Fruit fly (Drosophila melanogaster) whole organism, embryonic: Measurements from ENCODE around the gene CG2611.

ENCODE experiments used
- Asciz ChIP-seq: fragments of 200-800 bp; sonication (Bioruptor generic); optimal IDR thresholded peaks from 2 replicates; lab custom pipeline; 2017; ENCODE audit warnings: missing biosample characterization, mild to moderate bottlenecking, missing genetic modification characterization, missing genetic modification reagents
- BtbVII ChIP-seq: fragments of 200-800 bp; sonication (Bioruptor generic); optimal IDR thresholded peaks from 3 replicates; lab custom pipeline; 2017; ENCODE audit warnings: missing biosample characterization, mild to moderate bottlenecking, missing genetic modification characterization
- C15 ChIP-seq: fragments of 200-800 bp; sonication (Bioruptor generic); IDR thresholded peaks from 3 replicates; pipeline ENCODE4 v1.3.6; 2022; ENCODE audit warnings: missing biosample characterization, missing genetic modification characterization
- CG10147 ChIP-seq: fragments of 200-800 bp; sonication (Bioruptor generic); optimal IDR thresholded peaks from 2 replicates; lab custom pipeline; 2019; ENCODE audit warnings: missing biosample characterization, mild to moderate bottlenecking, missing genetic modification characterization, moderate library complexity
- CG10274 ChIP-seq: fragments of 200-800 bp; sonication (Bioruptor generic); optimal IDR thresholded peaks from 3 replicates; lab custom pipeline; 2017; ENCODE audit warnings: missing biosample characterization, mild to moderate bottlenecking, missing genetic modification characterization
- CG10462 ChIP-seq: fragments of 200-800 bp; sonication (Bioruptor generic); optimal IDR thresholded peaks from 2 replicates; lab custom pipeline; 2016; ENCODE audit warnings: missing biosample characterization, missing genetic modification characterization
- CG14667 ChIP-seq: fragments of 200-800 bp; sonication (Bioruptor generic); IDR thresholded peaks from 2 replicates; pipeline ENCODE4 v1.3.6; 2022; ENCODE audit warnings: missing biosample characterization, missing genetic modification characterization
- CG16779 ChIP-seq: fragments of 200-800 bp; sonication (Bioruptor generic); IDR thresholded peaks from 2 replicates; pipeline ENCODE4 v1.3.6; 2022; ENCODE audit warnings: missing biosample characterization, missing genetic modification characterization
- CG30020 ChIP-seq: fragments of 200-800 bp; optimal IDR thresholded peaks from 2 replicates; lab custom pipeline; 2019; ENCODE audit warnings: missing biosample characterization, mild to moderate bottlenecking, missing genetic modification characterization, moderate library complexity
- CG33213 ChIP-seq: fragments of 200-800 bp; sonication (Bioruptor generic); optimal IDR thresholded peaks from 3 replicates; lab custom pipeline; 2016; ENCODE audit warnings: missing biosample characterization, missing genetic modification characterization
- CG3838 ChIP-seq: fragments of 200-800 bp; sonication (Bioruptor generic); optimal IDR thresholded peaks from 3 replicates; lab custom pipeline; 2016; ENCODE audit warnings: missing biosample characterization, missing genetic modification characterization
- CG4360 ChIP-seq: fragments of 200-800 bp; sonication (Bioruptor generic); IDR thresholded peaks from 2 replicates; pipeline ENCODE4 v1.3.6; 2022; ENCODE audit warnings: missing biosample characterization, missing genetic modification characterization
- CG4730 ChIP-seq: fragments of 200-800 bp; sonication (Bioruptor generic); IDR thresholded peaks from 2 replicates; pipeline ENCODE4 v1.3.6; 2022; ENCODE audit warnings: missing biosample characterization, missing genetic modification characterization
- CG4820 ChIP-seq: fragments of 200-800 bp; sonication (Bioruptor generic); optimal IDR thresholded peaks from 3 replicates; lab custom pipeline; 2016; ENCODE audit warnings: missing biosample characterization, missing genetic modification characterization
- CG7357 ChIP-seq: fragments of 200-800 bp; sonication (Bioruptor generic); IDR thresholded peaks from 3 replicates; pipeline ENCODE4 v1.3.6; 2022; ENCODE audit warnings: missing biosample characterization, missing genetic modification characterization
- CG7786 ChIP-seq: fragments of 200-800 bp; sonication (Bioruptor generic); optimal IDR thresholded peaks from 2 replicates; lab custom pipeline; 2016; ENCODE audit warnings: missing biosample characterization, missing genetic modification characterization
- CG8089 ChIP-seq: fragments of 200-800 bp; sonication (Bioruptor generic); optimal IDR thresholded peaks from 3 replicates; lab custom pipeline; 2016; ENCODE audit warnings: missing biosample characterization, missing genetic modification characterization
- CG8924 ChIP-seq: fragments of 200-800 bp; optimal IDR thresholded peaks from 3 replicates; lab custom pipeline; 2019; ENCODE audit warnings: missing biosample characterization, mild to moderate bottlenecking, missing genetic modification characterization, moderate library complexity
- CG9215 ChIP-seq: fragments of 200-800 bp; sonication (Bioruptor generic); IDR thresholded peaks from 2 replicates; pipeline ENCODE4 v1.3.6; 2022; ENCODE audit warnings: missing biosample characterization, missing genetic modification characterization
- CG9609 ChIP-seq: fragments of 200-800 bp; sonication (Bioruptor generic); optimal IDR thresholded peaks from 3 replicates; lab custom pipeline; 2016; ENCODE audit warnings: missing biosample characterization, missing genetic modification characterization
- Camta ChIP-seq: fragments of 200-800 bp; sonication (Bioruptor generic); optimal IDR thresholded peaks from 2 replicates; lab custom pipeline; 2016; ENCODE audit warnings: missing biosample characterization, missing genetic modification characterization
- Deaf1 ChIP-seq: fragments of 200-800 bp; optimal IDR thresholded peaks from 3 replicates; lab custom pipeline; 2019; ENCODE audit warnings: missing biosample characterization, mild to moderate bottlenecking, missing genetic modification characterization, moderate library complexity
- Doc2 ChIP-seq: fragments of 200-800 bp; sonication (Bioruptor generic); IDR thresholded peaks from 2 replicates; pipeline ENCODE4 v1.3.6; 2022; ENCODE audit warnings: missing biosample characterization, missing genetic modification characterization
- Doc3 ChIP-seq: fragments of 200-800 bp; sonication (Bioruptor generic); IDR thresholded peaks from 3 replicates; pipeline ENCODE4 v1.3.6; 2022; ENCODE audit warnings: missing biosample characterization, missing genetic modification characterization; ENCODE audit not compliant: partially characterized antibody
- E2f2 ChIP-seq: fragments of 200-800 bp; sonication (Bioruptor generic); IDR thresholded peaks from 2 replicates; pipeline ENCODE4 v1.3.6; 2022; ENCODE audit warnings: missing biosample characterization, missing genetic modification characterization
- Eip74EF ChIP-seq, 2 experiments: fragments of 200-800 bp in 1 of 2; fragments of >200 bp in 1 of 2; sonication (Bioruptor generic) in 1 of 2; optimal IDR thresholded peaks; 2 replicates each; lab custom pipeline; 2017 to 2019; ENCODE audit warnings: missing biosample characterization in 2 of 2, missing genetic modification characterization in 2 of 2, mild to moderate bottlenecking in 1 of 2, moderate library complexity in 1 of 2
- Gsc ChIP-seq: fragments of 200-800 bp; sonication (Bioruptor generic); IDR thresholded peaks from 2 replicates; pipeline ENCODE4 v1.3.6; 2022; ENCODE audit warnings: missing biosample characterization, missing genetic modification characterization
- HmgD ChIP-seq: fragments of 200-800 bp; sonication (Bioruptor generic); optimal IDR thresholded peaks from 3 replicates; lab custom pipeline; 2016; ENCODE audit warnings: missing biosample characterization, missing genetic modification characterization
- Lpt ChIP-seq: fragments of >200 bp; optimal IDR thresholded peaks from 2 replicates; lab custom pipeline; 2018; ENCODE audit warnings: missing biosample characterization, missing genetic modification characterization
- Poxn ChIP-seq: fragments of 200-800 bp; sonication (Bioruptor generic); IDR thresholded peaks from 2 replicates; pipeline ENCODE4 v1.3.6; 2022; ENCODE audit warnings: missing biosample characterization, missing genetic modification characterization
- Scr ChIP-seq: fragments of 200-800 bp; sonication (Bioruptor generic); IDR thresholded peaks from 2 replicates; pipeline ENCODE4 v1.3.6; 2022; ENCODE audit warnings: missing biosample characterization, missing genetic modification characterization; ENCODE audit not compliant: partially characterized antibody
- Sry-δ ChIP-seq: fragments of 200-800 bp; sonication (Bioruptor generic); optimal IDR thresholded peaks from 2 replicates; lab custom pipeline; 2016; ENCODE audit warnings: missing biosample characterization, missing genetic modification characterization
- abd-A ChIP-seq: fragments of 200-800 bp; sonication (Bioruptor generic); optimal IDR thresholded peaks from 3 replicates; lab custom pipeline; 2019; ENCODE audit warnings: missing biosample characterization, mild to moderate bottlenecking, missing genetic modification characterization, moderate library complexity
- al ChIP-seq: fragments of 200-800 bp; sonication (Bioruptor generic); IDR thresholded peaks from 2 replicates; pipeline ENCODE4 v1.3.6; 2022; ENCODE audit warnings: missing biosample characterization, missing genetic modification characterization
- chif ChIP-seq, 2 experiments: fragments of 200-800 bp; sonication (Bioruptor generic); optimal IDR thresholded peaks; 3 replicates each; lab custom pipeline; 2016; ENCODE audit warnings: missing biosample characterization in 2 of 2, missing genetic modification characterization in 2 of 2
- eve ChIP-seq, 2 experiments: fragments of >200 bp; optimal IDR thresholded peaks; 2 replicates each; lab custom pipeline; 2017; ENCODE audit warnings: missing biosample characterization in 2 of 2, missing genetic modification characterization in 2 of 2
- fd3F ChIP-seq: fragments of 200-800 bp; sonication (Bioruptor generic); optimal IDR thresholded peaks from 2 replicates; lab custom pipeline; 2018; ENCODE audit warnings: missing biosample characterization, mild to moderate bottlenecking, missing genetic modification characterization, moderate library complexity
- gcm ChIP-seq: fragments of 200-800 bp; sonication (Bioruptor generic); optimal IDR thresholded peaks from 2 replicates; lab custom pipeline; 2019; ENCODE audit warnings: missing biosample characterization, mild to moderate bottlenecking, missing genetic modification characterization, moderate library complexity
- gt ChIP-seq: fragments of 200-800 bp; sonication (Bioruptor generic); IDR thresholded peaks from 2 replicates; pipeline ENCODE4 v1.3.6; 2022; ENCODE audit warnings: missing biosample characterization, missing genetic modification characterization
- ken ChIP-seq: fragments of 200-800 bp; sonication (Bioruptor generic); IDR thresholded peaks from 3 replicates; pipeline ENCODE4 v1.3.6; 2022; ENCODE audit warnings: missing biosample characterization, missing genetic modification characterization
- kni ChIP-seq: fragments of 200-800 bp; sonication (Bioruptor generic); optimal IDR thresholded peaks from 3 replicates; lab custom pipeline; 2017; ENCODE audit warnings: mild to moderate bottlenecking, missing biosample characterization, missing genetic modification reagents, missing genetic modification characterization
- lab ChIP-seq: fragments of 200-800 bp; sonication (Bioruptor generic); optimal IDR thresholded peaks from 3 replicates; lab custom pipeline; 2017; ENCODE audit warnings: missing biosample characterization, missing genetic modification characterization, mild to moderate bottlenecking, moderate library complexity, missing genetic modification reagents
- lbe ChIP-seq: fragments of 200-800 bp; sonication (Bioruptor generic); optimal IDR thresholded peaks from 2 replicates; lab custom pipeline; 2016; ENCODE audit warnings: missing biosample characterization, mild to moderate bottlenecking, missing genetic modification characterization
- mirr ChIP-seq: fragments of 200-800 bp; sonication (Bioruptor generic); optimal IDR thresholded peaks from 3 replicates; lab custom pipeline; 2018; ENCODE audit warnings: missing biosample characterization, mild to moderate bottlenecking, missing genetic modification characterization
- ranshi ChIP-seq: fragments of 200-800 bp; sonication (Bioruptor generic); IDR thresholded peaks from 2 replicates; pipeline ENCODE4 v1.3.6; 2022; ENCODE audit warnings: missing biosample characterization, missing genetic modification characterization
- rib ChIP-seq: fragments of 200-800 bp; sonication (Bioruptor generic); IDR thresholded peaks from 2 replicates; pipeline ENCODE4 v1.3.6; 2022; ENCODE audit warnings: missing biosample characterization, missing genetic modification characterization
- scrt ChIP-seq: fragments of 200-800 bp; sonication (Bioruptor generic); optimal IDR thresholded peaks from 2 replicates; lab custom pipeline; 2018; ENCODE audit warnings: missing biosample characterization, mild to moderate bottlenecking, missing genetic modification characterization, moderate library complexity
- sens ChIP-seq: fragments of 200-800 bp; sonication (Bioruptor generic); peaks from one replicate; lab custom pipeline; 2016; ENCODE audit warnings: missing biosample characterization, missing genetic modification characterization
- tio ChIP-seq: fragments of 200-800 bp; sonication (Bioruptor generic); optimal IDR thresholded peaks from 2 replicates; lab custom pipeline; 2017; ENCODE audit warnings: missing biosample characterization, missing genetic modification characterization, inconsistent platforms
- tll ChIP-seq, 2 experiments: fragments of 200-800 bp in 1 of 2; fragments of >200 bp in 1 of 2; sonication (Bioruptor generic) in 1 of 2; optimal IDR thresholded peaks; 2 replicates each; lab custom pipeline; 2017 to 2019; ENCODE audit warnings: missing biosample characterization in 2 of 2, missing genetic modification characterization in 2 of 2, mild to moderate bottlenecking in 1 of 2, moderate library complexity in 1 of 2
- toy ChIP-seq: fragments of 200-800 bp; sonication (Bioruptor generic); IDR thresholded peaks from 2 replicates; pipeline ENCODE4 v1.3.6; 2022; ENCODE audit warnings: missing biosample characterization, missing genetic modification characterization
- yki ChIP-seq: fragments of >200 bp; optimal IDR thresholded peaks from 3 replicates; lab custom pipeline; 2018

CG2611 gene

DNA sequence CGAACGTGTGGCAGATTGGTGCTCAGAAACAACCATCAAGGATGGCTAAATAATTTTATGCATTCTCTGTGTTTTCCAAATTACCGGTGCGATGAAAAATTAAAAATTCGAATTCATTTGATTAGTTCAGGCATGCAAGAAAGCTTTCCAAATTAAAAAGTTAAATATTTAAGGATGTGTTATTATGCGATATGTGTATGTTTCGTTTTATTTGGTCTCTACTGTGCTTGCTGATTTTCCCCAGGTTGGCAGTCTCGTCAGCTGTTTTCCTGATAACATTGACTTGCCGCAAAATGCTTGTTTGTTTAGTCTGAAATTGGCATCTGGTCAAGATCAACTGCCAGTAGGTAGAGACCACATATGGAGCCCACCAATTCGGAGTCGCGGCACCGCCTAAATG, at the start of gene CG2611 (continued):
- TF ChIP-seq lab (no peak), Deaf1 (tag; lab: Kevin White, UChicago) (no peak), Scr (0 out of 2 replicates have a peak, but pooled peaks have one; percentile 35), kni (GFP tag; lab: Kevin White, UChicago) (no peak), gcm (no peak), Eip74EF (GFP tag; optimal IDR thresholded peaks at IDR 0.05; lab: Kevin White, UChicago) (no peak), yki (no peak), CG10147 (peak; percentile 32), E2f2 (GFP tag; lab: Robert Waterston, UW) (peak; percentile 43), mirr (GFP tag; lab: Kevin White, UChicago) (no peak), CG9215 (GFP tag; lab: Robert Waterston, UW) (no peak; the same call in 1 of the 2 replicates), eve (GFP tag; optimal IDR thresholded peaks at IDR 0.05; lab: Kevin White, UChicago) (no peak), C15 (GFP tag; lab: Robert Waterston, UW) (no peak), CG8924 (tag; lab: Kevin White, UChicago) (no peak), ranshi (GFP tag; lab: Robert Waterston, UW) (no peak), Poxn (GFP tag; lab: Robert Waterston, UW) (no peak), Gsc (GFP tag; lab: Robert Waterston, UW) (no peak), Camta (GFP tag; lab: Kevin White, UChicago) (peak; percentile 31), CG4360 (GFP tag; lab: Robert Waterston, UW) (0 out of 2 replicates have a peak, but pooled peaks have one; percentile 9), Asciz (GFP tag; lab: Kevin White, UChicago) (peak; percentile 29), Doc3 (no peak), sens (GFP tag; lab: Kevin White, UChicago) (peak; percentile 93), CG8089 (GFP tag; lab: Kevin White, UChicago) (peak; percentile 2), CG10274 (GFP tag; lab: Kevin White, UChicago) (no peak), CG14667 (GFP tag; lab: Robert Waterston, UW) (no peak), fd3F (GFP tag; lab: Kevin White, UChicago) (peak; percentile 15), CG3838 (no peak), Sry-δ (GFP tag; lab: Kevin White, UChicago) (peak; percentile 55), scrt (GFP tag; lab: Kevin White, UChicago) (no peak), al (GFP tag; lab: Robert Waterston, UW) (peak; percentile 49; the same call in 1 of the 2 replicates), tll (GFP tag; optimal IDR thresholded peaks at IDR 0.05; lab: Kevin White, UChicago) (peak in 1 of 2 experiments; percentile 87), CG16779 (GFP tag; lab: Robert Waterston, UW) (no peak), CG33213 (peak; percentile 36), CG30020 (tag; lab: Kevin White, UChicago) (no peak), rib (GFP tag; lab: Robert Waterston, UW) (no peak), ken (GFP tag; lab: Robert Waterston, UW) (0 out of 3 replicates have a peak, but pooled peaks have one; percentile 38), CG4730 (GFP tag; lab: Robert Waterston, UW) (no peak), Lpt (no peak), lbe (GFP tag; lab: Kevin White, UChicago) (no peak), abd-A (no peak), CG4820 (GFP tag; lab: Kevin White, UChicago) (peak; percentile 37), Doc2 (GFP tag; lab: Robert Waterston, UW) (no peak), toy (GFP tag; lab: Robert Waterston, UW) (no peak), gt (GFP tag; lab: Robert Waterston, UW) (no peak), CG9609 (GFP tag; lab: Kevin White, UChicago) (peak; percentile 30), CG7786 (peak; percentile 56), tio (GFP tag; lab: Kevin White, UChicago) (no peak), HmgD (GFP tag; lab: Kevin White, UChicago) (no peak), chif (GFP tag; optimal IDR thresholded peaks at IDR 0.05; lab: Kevin White, UChicago) (peak; percentile 27 to 38), CG7357 (GFP tag; lab: Robert Waterston, UW) (no peak), CG10462 (peak; percentile 12), BtbVII (no peak)
